Worm (Caenorhabditis elegans): ENCODE results near the gene B0303.4.

DNA sequence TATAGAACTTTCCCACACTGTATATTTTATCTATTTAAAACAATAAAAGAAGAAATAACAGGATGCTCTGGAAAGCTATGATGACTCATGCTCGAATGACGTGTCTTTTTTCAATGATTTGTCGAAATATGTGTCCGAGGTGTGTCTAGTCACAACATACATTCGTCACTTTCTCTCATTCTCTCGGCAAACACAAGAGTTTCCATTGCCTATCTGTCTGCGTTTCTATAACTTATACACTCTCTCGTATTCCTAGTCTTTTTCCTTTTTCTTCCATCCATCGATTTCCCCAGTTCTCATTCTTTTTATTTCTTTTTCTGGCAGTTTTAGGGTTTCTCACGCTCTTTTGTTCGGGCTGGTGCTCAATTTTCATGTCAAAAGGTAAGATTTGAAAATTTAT lies 7.0 kb downstream of the B0303.4 start:
- no peak for TF ChIP-seq nhr-12 (tag; optimal IDR thresholded peaks at IDR 0.05)
- no peak for TF ChIP-seq ztf-11 (tag; optimal IDR thresholded peaks at IDR 0.05)
- no peak for TF ChIP-seq unc-39 (tag; optimal IDR thresholded peaks at IDR 0.05)
- no peak for TF ChIP-seq unc-62 (GFP tag; optimal IDR thresholded peaks at IDR 0.05)
- TF ChIP-seq pha-4 (tag; optimal IDR thresholded peaks at IDR 0.05), result no peak
- no peak for TF ChIP-seq mls-2 (tag; optimal IDR thresholded peaks at IDR 0.05)
- no peak for TF ChIP-seq drap-1 (GFP tag; optimal IDR thresholded peaks at IDR 0.05)
- TF ChIP-seq snpc-4 (tag; optimal IDR thresholded peaks at IDR 0.05), result no peak

Measured in whole organism, mixed stage, embryonic.